Worm (Caenorhabditis elegans): ENCODE results near the gene R05D8.7.

DNA sequence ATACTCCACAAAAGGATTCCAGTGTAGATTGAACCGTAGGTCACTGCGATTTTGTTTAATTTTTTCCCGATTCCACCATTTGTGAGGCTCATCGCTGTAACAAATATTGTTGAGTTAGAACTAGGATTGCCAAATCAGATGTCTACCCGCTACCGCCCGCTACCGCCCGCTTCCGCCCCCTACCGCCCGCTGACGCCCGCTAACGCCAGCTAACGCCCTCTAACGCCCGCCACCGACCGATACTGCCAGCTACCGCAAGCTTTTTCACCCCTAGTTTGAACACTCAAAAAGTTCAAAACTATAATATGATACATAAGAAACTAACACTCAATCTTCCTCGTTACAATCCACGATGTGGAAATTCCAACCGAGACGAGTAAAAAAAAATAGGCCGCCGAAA is 4.6 kb downstream of the R05D8.7 start:
- no peak for TF ChIP-seq flt-1 (GFP tag; IDR thresholded peaks at IDR 0.05)
- TF ChIP-seq med-1 (GFP tag; optimal IDR thresholded peaks at IDR 0.05; ENCODE audit: insufficient read depth), result no peak
